Worm (Caenorhabditis elegans) whole organism, mixed stage, embryonic: ENCODE measurements around the gene msp-10.

Experiments
- drap-1 ChIP-seq: fragments of 200-800 bp; sonication (Bioruptor generic); optimal IDR thresholded peaks from 3 replicates; lab custom pipeline; 2018; ENCODE audit warnings: mild to moderate bottlenecking, missing genetic modification characterization, missing compliant biosample characterization
- nhr-12 ChIP-seq: fragments of 150-350 bp; optimal IDR thresholded peaks from 2 replicates; lab custom pipeline; 2014; ENCODE audit warnings: missing biosample characterization, missing genetic modification characterization
- snpc-4 ChIP-seq: fragments of 150-350 bp; optimal IDR thresholded peaks from 2 replicates; lab custom pipeline; 2014; ENCODE audit warnings: missing biosample characterization, missing genetic modification characterization
- sptf-1 ChIP-seq: sonication (generic microtip); optimal IDR thresholded peaks from 2 replicates; lab custom pipeline; 2017; ENCODE audit warnings: mild to moderate bottlenecking, missing genetic modification characterization, moderate library complexity, missing compliant biosample characterization
- unc-62 ChIP-seq: fragments of 150-350 bp; optimal IDR thresholded peaks from 2 replicates; lab custom pipeline; 2014; ENCODE audit warnings: missing biosample characterization, missing genetic modification reagents, missing genetic modification characterization

DNA sequence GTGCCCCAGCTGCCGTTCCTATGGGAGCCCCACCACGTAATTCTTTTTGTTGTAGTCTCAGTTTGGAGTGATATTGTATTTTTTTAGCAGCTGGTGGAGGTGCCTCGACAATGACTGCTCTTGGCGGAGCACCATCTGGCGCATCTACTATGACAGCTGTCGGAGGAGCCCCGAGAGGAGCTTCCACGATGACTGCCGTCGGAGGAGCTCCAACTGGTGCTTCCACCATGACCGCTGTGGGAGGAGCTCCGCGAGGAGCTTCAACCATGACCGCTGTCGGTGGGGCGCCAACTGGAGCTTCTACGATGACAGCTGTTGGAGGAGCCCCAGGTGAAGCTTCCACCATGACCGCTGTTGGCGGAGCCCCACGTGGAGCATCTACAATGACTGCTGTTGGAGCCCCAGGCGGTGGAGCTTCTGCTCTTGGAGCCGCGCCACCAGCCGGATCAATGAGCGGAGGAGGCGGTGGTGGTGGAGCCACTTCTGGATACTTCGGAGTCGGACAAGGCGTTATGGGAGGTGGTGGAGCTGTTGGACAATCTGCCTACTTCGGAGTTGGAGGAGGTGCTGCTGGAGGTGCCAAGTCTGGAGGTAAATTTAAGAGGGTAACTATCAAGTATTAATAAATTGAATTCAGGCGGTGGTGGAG lies 15.5 kb downstream of the msp-10 start:
- no peak for TF ChIP-seq nhr-12 (tag; lab: Kevin White, UChicago)
- TF ChIP-seq snpc-4 (tag; lab: Kevin White, UChicago) = no peak
- TF ChIP-seq unc-62 = no peak
- TF ChIP-seq sptf-1 (tag; lab: Kevin White, UChicago) = no peak
- no peak for TF ChIP-seq drap-1
